Worm (Caenorhabditis elegans) whole organism, L3 larva: ENCODE data around the gene dnj-1.
"Not testable (repeated sequence)": the region's sequence is repeated elsewhere in the genome, so short reads cannot be mapped to it uniquely, and the experiment has no call there.

Experiments used
- R02D3.7 ChIP-seq: fragments of 150-350 bp; optimal IDR thresholded peaks from 2 replicates; lab custom pipeline; 2014; ENCODE audit warnings: missing biosample characterization, missing genetic modification characterization
- ceh-16 ChIP-seq: sonication (generic microtip); optimal IDR thresholded peaks from 2 replicates; lab custom pipeline; 2017; ENCODE audit warnings: missing biosample characterization, missing genetic modification characterization
- ceh-28 ChIP-seq: fragments of 150-350 bp; optimal IDR thresholded peaks from 2 replicates; lab custom pipeline; 2014; ENCODE audit warnings: missing biosample characterization, missing genetic modification reagents, missing genetic modification characterization
- ceh-82 ChIP-seq: fragments of 150-350 bp; optimal IDR thresholded peaks from 2 replicates; lab custom pipeline; 2014; ENCODE audit warnings: missing biosample characterization, missing genetic modification characterization
- ceh-9 ChIP-seq: sonication (generic microtip); optimal IDR thresholded peaks from 2 replicates; lab custom pipeline; 2018; ENCODE audit warnings: missing biosample characterization, missing genetic modification characterization
- daf-12 ChIP-seq: fragments of 150-350 bp; optimal IDR thresholded peaks from 2 replicates; lab custom pipeline; 2014; ENCODE audit warnings: missing biosample characterization, missing genetic modification reagents, missing genetic modification characterization
- elt-1 ChIP-seq: fragments of 150-350 bp; optimal IDR thresholded peaks from 2 replicates; lab custom pipeline; 2014; ENCODE audit warnings: missing biosample characterization, missing genetic modification characterization
- elt-2 ChIP-seq: sonication (generic microtip); optimal IDR thresholded peaks from 2 replicates; lab custom pipeline; 2016; ENCODE audit warnings: missing genetic modification reagents, mild to moderate bottlenecking, missing genetic modification characterization, missing compliant biosample characterization
- eor-1 ChIP-seq, 2 experiments: fragments of 150-350 bp; optimal IDR thresholded peaks; 2 replicates each; lab custom pipeline; 2014 to 2018; ENCODE audit warnings: missing biosample characterization in 2 of 2, missing genetic modification characterization in 2 of 2
- fkh-2 ChIP-seq: fragments of 150-350 bp; optimal IDR thresholded peaks from 2 replicates; lab custom pipeline; 2014; ENCODE audit warnings: missing biosample characterization, missing genetic modification reagents, missing genetic modification characterization
- fos-1 ChIP-seq: fragments of 150-350 bp; optimal IDR thresholded peaks from 2 replicates; lab custom pipeline; 2014; ENCODE audit warnings: missing biosample characterization, missing genetic modification characterization
- jun-1 ChIP-seq: fragments of 150-350 bp; optimal IDR thresholded peaks from 2 replicates; lab custom pipeline; 2014; ENCODE audit warnings: missing biosample characterization, missing genetic modification reagents, missing genetic modification characterization
- lin-15B ChIP-seq: fragments of 150-350 bp; optimal IDR thresholded peaks from 2 replicates; lab custom pipeline; 2014; ENCODE audit warnings: missing biosample characterization, missing genetic modification characterization
- lin-39 ChIP-seq: fragments of 150-350 bp; optimal IDR thresholded peaks from 2 replicates; lab custom pipeline; 2018; ENCODE audit warnings: missing biosample characterization, missing genetic modification reagents, missing genetic modification characterization
- lsy-12 ChIP-seq: sonication (generic microtip); optimal IDR thresholded peaks from 2 replicates; lab custom pipeline; 2016; ENCODE audit warnings: mild to moderate bottlenecking, missing genetic modification characterization, missing compliant biosample characterization
- mdl-1 ChIP-seq: fragments of 150-350 bp; optimal IDR thresholded peaks from 2 replicates; lab custom pipeline; 2014; ENCODE audit warnings: missing biosample characterization, missing genetic modification characterization
- mml-1 ChIP-seq: fragments of 150-350 bp; sonication (generic microtip); optimal IDR thresholded peaks from 3 replicates; lab custom pipeline; 2014; ENCODE audit warnings: missing biosample characterization, missing genetic modification characterization
- nhr-12 ChIP-seq: fragments of 150-350 bp; optimal IDR thresholded peaks from 2 replicates; lab custom pipeline; 2014; ENCODE audit warnings: missing biosample characterization, missing genetic modification characterization
- nhr-23 ChIP-seq: fragments of 150-350 bp; optimal IDR thresholded peaks from 2 replicates; lab custom pipeline; 2014; ENCODE audit warnings: missing biosample characterization, missing genetic modification reagents, missing genetic modification characterization
- nhr-237 ChIP-seq: fragments of 150-350 bp; optimal IDR thresholded peaks from 2 replicates; lab custom pipeline; 2014; ENCODE audit warnings: missing biosample characterization, missing genetic modification characterization
- nhr-25 ChIP-seq: sonication (generic microtip); optimal IDR thresholded peaks from 2 replicates; lab custom pipeline; 2017; ENCODE audit warnings: missing biosample characterization, missing genetic modification characterization
- nhr-28 ChIP-seq: fragments of 150-350 bp; optimal IDR thresholded peaks from 2 replicates; lab custom pipeline; 2014; ENCODE audit warnings: missing biosample characterization, missing genetic modification characterization
- nhr-43 ChIP-seq: sonication (generic microtip); optimal IDR thresholded peaks from 2 replicates; lab custom pipeline; 2016; ENCODE audit warnings: mild to moderate bottlenecking, missing genetic modification characterization, missing compliant biosample characterization; ENCODE audit not compliant: poor library complexity, severe bottlenecking
- nhr-67 ChIP-seq: fragments of 150-350 bp; optimal IDR thresholded peaks from 2 replicates; lab custom pipeline; 2014; ENCODE audit warnings: missing biosample characterization, missing genetic modification characterization
- nhr-76 ChIP-seq: fragments of 150-350 bp; sonication (generic microtip); optimal IDR thresholded peaks from 5 replicates; lab custom pipeline; 2014; ENCODE audit warnings: missing biosample characterization, missing genetic modification characterization
- nhr-77 ChIP-seq: fragments of 150-350 bp; optimal IDR thresholded peaks from 2 replicates; lab custom pipeline; 2014; ENCODE audit warnings: missing biosample characterization, missing genetic modification characterization
- pha-4 ChIP-seq: fragments of 150-350 bp; optimal IDR thresholded peaks from 2 replicates; lab custom pipeline; 2014; ENCODE audit warnings: missing biosample characterization, missing genetic modification reagents, missing genetic modification characterization
- sea-2 ChIP-seq: fragments of 150-350 bp; sonication (generic microtip); optimal IDR thresholded peaks from 4 replicates; lab custom pipeline; 2014; ENCODE audit warnings: missing biosample characterization, missing genetic modification reagents, missing genetic modification characterization
- skn-1 ChIP-seq: fragments of 150-350 bp; optimal IDR thresholded peaks from 2 replicates; lab custom pipeline; 2014; ENCODE audit warnings: missing biosample characterization, missing genetic modification characterization
- snpc-4 ChIP-seq: fragments of 150-350 bp; optimal IDR thresholded peaks from 2 replicates; lab custom pipeline; 2014; ENCODE audit warnings: missing biosample characterization, missing genetic modification characterization
- unc-39 ChIP-seq: sonication (generic microtip); optimal IDR thresholded peaks from 4 replicates; lab custom pipeline; 2017; ENCODE audit warnings: missing biosample characterization, missing genetic modification characterization
- unc-62 ChIP-seq: fragments of 150-350 bp; sonication (generic microtip); optimal IDR thresholded peaks from 4 replicates; lab custom pipeline; 2014; ENCODE audit warnings: missing biosample characterization, missing genetic modification reagents, missing genetic modification characterization
- ztf-11 ChIP-seq: fragments of 150-350 bp; optimal IDR thresholded peaks from 2 replicates; lab custom pipeline; 2014; ENCODE audit warnings: missing biosample characterization, missing genetic modification characterization
- ztf-4 ChIP-seq: fragments of 150-350 bp; optimal IDR thresholded peaks from 2 replicates; lab custom pipeline; 2014; ENCODE audit warnings: missing biosample characterization, missing genetic modification characterization

dnj-1 gene

ce11 chrIV:11260544-11261227 is 38.1 kb upstream of the dnj-1 start, which contains the start of gene C05C12.5:
Gene C05C12.5 (minus strand): TSS chrIV:11261185.
- no peak for TF ChIP-seq unc-62
- no peak for TF ChIP-seq nhr-25 (tag; lab: Kevin White, UChicago)
- TF ChIP-seq unc-39: no peak
- no peak for TF ChIP-seq ceh-16 (tag; lab: Kevin White, UChicago)
- TF ChIP-seq jun-1: no peak
- no peak for TF ChIP-seq nhr-43 (tag; lab: Kevin White, UChicago)
- no peak for TF ChIP-seq ceh-82 (tag; lab: Kevin White, UChicago)
- no peak for TF ChIP-seq lin-15B
- no peak for TF ChIP-seq mml-1
- TF ChIP-seq ceh-28 (tag; lab: Kevin White, UChicago): no peak
- no peak for TF ChIP-seq skn-1
- TF ChIP-seq nhr-28 (tag; lab: Kevin White, UChicago): no peak

ce11 chrIV:11261535-11261934 is 37.3 kb upstream of the dnj-1 start, which contains the start of gene F54D1.1:
Gene F54D1.1 (plus strand): TSS chrIV:11261835.
- TF ChIP-seq lin-39 (tag; lab: Kevin White, UChicago): no peak
- no peak for TF ChIP-seq ztf-11 (tag; lab: Kevin White, UChicago)
- no peak for TF ChIP-seq unc-39
- no peak for TF ChIP-seq ceh-9 (tag; lab: Kevin White, UChicago)
- no peak for TF ChIP-seq nhr-12 (tag; lab: Kevin White, UChicago)
- TF ChIP-seq nhr-23 (tag; lab: Kevin White, UChicago): no peak
- TF ChIP-seq daf-12: no peak
- no peak for TF ChIP-seq lsy-12 (tag; lab: Kevin White, UChicago)
- TF ChIP-seq eor-1 (tag; optimal IDR thresholded peaks at IDR 0.05; lab: Kevin White, UChicago): no peak
- no peak for TF ChIP-seq fkh-2 (tag; lab: Kevin White, UChicago)
- no peak for TF ChIP-seq elt-2 (tag; lab: Kevin White, UChicago)
- TF ChIP-seq nhr-76 (tag; lab: Kevin White, UChicago): no peak

ce11 chrIV:11263101-11263500 is 35.7 kb upstream of the dnj-1 start, which contains the start of gene col-126:
Gene col-126 (plus strand): TSS chrIV:11263401.
- not testable (repeated sequence) for TF ChIP-seq unc-39; nhr-77 (tag; lab: Kevin White, UChicago); nhr-76 (tag; lab: Kevin White, UChicago)

- TF ChIP-seq fos-1 (tag; lab: Kevin White, UChicago) (no peak), snpc-4 (no peak), mdl-1 (tag; lab: Kevin White, UChicago) (no peak), R02D3.7 (tag; lab: Kevin White, UChicago) (no peak), nhr-12 (tag; lab: Kevin White, UChicago) (no peak), sea-2 (GFP tag; lab: Kevin White, UChicago) (no peak), ceh-16 (tag; lab: Kevin White, UChicago) (no peak), elt-1 (tag; lab: Kevin White, UChicago) (no peak), nhr-28 (tag; lab: Kevin White, UChicago) (no peak), nhr-77 (tag; lab: Kevin White, UChicago) (no peak), nhr-67 (no peak), ztf-4 (tag; lab: Kevin White, UChicago) (no peak), jun-1 (no peak), nhr-237 (tag; lab: Kevin White, UChicago) (no peak), nhr-43 (tag; lab: Kevin White, UChicago) (no peak), ceh-82 (tag; lab: Kevin White, UChicago) (no peak), lsy-12 (tag; lab: Kevin White, UChicago) (no peak)
- TF ChIP-seq, all 47 proteins: peak for 0
Observed at ce11 chrIV:11266090-11266489, 32.7 kb upstream of the dnj-1 start, which contains the start of gene col-127. Gene col-127 (minus strand): TSS chrIV:11266190.

ce11 chrIV:11269483-11269882 is 29.4 kb upstream of the dnj-1 start:
- TF ChIP-seq pha-4 (tag; lab: Kevin White, UChicago) (peak; percentile 90), daf-12 (no peak)
